Fruit fly (Drosophila melanogaster) whole organism, embryonic: ENCODE results near the gene Alh.
A peak's percentile ranks its signal among the peaks of the same experiment; 100 is the strongest.

Experiments used
- ATbp ChIP-seq: fragments of 200-800 bp; sonication (Bioruptor generic); optimal IDR thresholded peaks from 2 replicates; lab custom pipeline; 2017; ENCODE audit warnings: missing biosample characterization, mild to moderate bottlenecking, missing genetic modification characterization, missing genetic modification reagents
- Aef1 ChIP-seq: fragments of 200-800 bp; sonication (Bioruptor generic); IDR thresholded peaks from 3 replicates; pipeline ENCODE4 v1.3.6; 2022; ENCODE audit warnings: missing biosample characterization, missing genetic modification characterization
- Bdp1 ChIP-seq: fragments of 200-800 bp; sonication (Bioruptor generic); optimal IDR thresholded peaks from 3 replicates; lab custom pipeline; 2016; ENCODE audit warnings: missing biosample characterization, missing genetic modification characterization
- CG10267 ChIP-seq: fragments of 200-800 bp; sonication (Bioruptor generic); optimal IDR thresholded peaks from 2 replicates; lab custom pipeline; 2018; ENCODE audit warnings: missing biosample characterization, mild to moderate bottlenecking, missing genetic modification characterization, moderate library complexity
- CG10462 ChIP-seq: fragments of 200-800 bp; sonication (Bioruptor generic); optimal IDR thresholded peaks from 2 replicates; lab custom pipeline; 2016; ENCODE audit warnings: missing biosample characterization, missing genetic modification characterization
- CG10543 ChIP-seq: fragments of 200-800 bp; sonication (Bioruptor generic); optimal IDR thresholded peaks from 3 replicates; lab custom pipeline; 2017; ENCODE audit warnings: missing biosample characterization, mild to moderate bottlenecking, missing genetic modification characterization, moderate library complexity
- CG10959 ChIP-seq: fragments of 200-800 bp; sonication (Bioruptor generic); IDR thresholded peaks from 2 replicates; pipeline ENCODE4 v1.3.6; 2022; ENCODE audit warnings: missing biosample characterization, missing genetic modification characterization
- CG11696 ChIP-seq: fragments of 200-800 bp; sonication (Bioruptor generic); IDR thresholded peaks from 2 replicates; pipeline ENCODE4 v1.3.6; 2022; ENCODE audit warnings: missing biosample characterization, missing genetic modification characterization
- CG12942 ChIP-seq: fragments of 200-800 bp; sonication (Bioruptor generic); optimal IDR thresholded peaks from 3 replicates; lab custom pipeline; 2016; ENCODE audit warnings: missing biosample characterization, missing genetic modification characterization
- CG15011 ChIP-seq: fragments of 200-800 bp; sonication (Bioruptor generic); optimal IDR thresholded peaks from 3 replicates; lab custom pipeline; 2018; ENCODE audit warnings: missing biosample characterization, mild to moderate bottlenecking, missing genetic modification characterization
- CG15479 ChIP-seq: fragments of 200-800 bp; sonication (Bioruptor generic); optimal IDR thresholded peaks from 3 replicates; lab custom pipeline; 2019; ENCODE audit warnings: missing biosample characterization, mild to moderate bottlenecking, missing genetic modification characterization, moderate library complexity
- CG1603 ChIP-seq: fragments of 200-800 bp; sonication (Bioruptor generic); optimal IDR thresholded peaks from 2 replicates; lab custom pipeline; 2019; ENCODE audit warnings: missing biosample characterization, mild to moderate bottlenecking, missing genetic modification characterization, moderate library complexity
- CG17802 ChIP-seq: fragments of 200-800 bp; sonication (Bioruptor generic); optimal IDR thresholded peaks from 2 replicates; lab custom pipeline; 2018; ENCODE audit warnings: missing biosample characterization, mild to moderate bottlenecking, missing genetic modification characterization, moderate library complexity
- CG30020 ChIP-seq: fragments of 200-800 bp; optimal IDR thresholded peaks from 2 replicates; lab custom pipeline; 2019; ENCODE audit warnings: missing biosample characterization, mild to moderate bottlenecking, missing genetic modification characterization, moderate library complexity
- CG30431 ChIP-seq: fragments of 200-800 bp; sonication (Bioruptor generic); optimal IDR thresholded peaks from 2 replicates; lab custom pipeline; 2017; ENCODE audit warnings: missing biosample characterization, missing genetic modification characterization
- CG32532 ChIP-seq: fragments of 200-800 bp; sonication (Bioruptor generic); IDR thresholded peaks from 2 replicates; pipeline ENCODE4 v1.3.6; 2022; ENCODE audit warnings: missing biosample characterization, missing genetic modification characterization
- CG42726 ChIP-seq: fragments of 200-800 bp; sonication (Bioruptor generic); IDR thresholded peaks from 2 replicates; pipeline ENCODE4 v1.3.6; 2022; ENCODE audit warnings: missing biosample characterization, missing genetic modification characterization; ENCODE audit not compliant: partially characterized antibody
- CG4360 ChIP-seq: fragments of 200-800 bp; sonication (Bioruptor generic); IDR thresholded peaks from 2 replicates; pipeline ENCODE4 v1.3.6; 2022; ENCODE audit warnings: missing biosample characterization, missing genetic modification characterization
- CG4707 ChIP-seq: fragments of 200-800 bp; sonication (Bioruptor generic); optimal IDR thresholded peaks from 2 replicates; lab custom pipeline; 2018; ENCODE audit warnings: missing biosample characterization, mild to moderate bottlenecking, missing genetic modification characterization, moderate library complexity
- CG8290 ChIP-seq, 3 experiments: fragments of 200-800 bp; sonication (Bioruptor generic); optimal IDR thresholded peaks; 2 replicates each; lab custom pipeline; 2016 to 2019; ENCODE audit warnings: missing biosample characterization in 3 of 3, missing genetic modification characterization in 3 of 3, mild to moderate bottlenecking in 2 of 3, moderate library complexity in 1 of 3
- CG8944 ChIP-seq: fragments of 200-800 bp; sonication (Bioruptor generic); optimal IDR thresholded peaks from 3 replicates; lab custom pipeline; 2016; ENCODE audit warnings: missing biosample characterization, missing genetic modification characterization
- CG9817 ChIP-seq: fragments of 200-800 bp; sonication (Bioruptor generic); optimal IDR thresholded peaks from 2 replicates; lab custom pipeline; 2018; ENCODE audit warnings: missing biosample characterization, mild to moderate bottlenecking, missing genetic modification characterization, moderate library complexity
- Dip3 ChIP-seq: fragments of 200-800 bp; sonication (Bioruptor generic); optimal IDR thresholded peaks from 3 replicates; lab custom pipeline; 2016; ENCODE audit warnings: missing biosample characterization, missing genetic modification characterization
- ERR ChIP-seq: fragments of 200-800 bp; sonication (Bioruptor generic); optimal IDR thresholded peaks from 2 replicates; lab custom pipeline; 2016; ENCODE audit warnings: missing biosample characterization, missing genetic modification characterization
- Gug ChIP-seq: fragments of 200-800 bp; sonication (Bioruptor generic); IDR thresholded peaks from 4 replicates; pipeline ENCODE4 v1.3.6; 2022; ENCODE audit warnings: missing biosample characterization, missing genetic modification characterization
- HHEX ChIP-seq: fragments of 200-800 bp; sonication (Bioruptor generic); optimal IDR thresholded peaks from 3 replicates; lab custom pipeline; 2017; ENCODE audit warnings: missing biosample characterization, mild to moderate bottlenecking, missing genetic modification characterization, missing genetic modification reagents
- Lpt ChIP-seq: fragments of >200 bp; optimal IDR thresholded peaks from 2 replicates; lab custom pipeline; 2018; ENCODE audit warnings: missing biosample characterization, missing genetic modification characterization
- NC2β ChIP-seq: fragments of 200-800 bp; sonication (Bioruptor generic); optimal IDR thresholded peaks from 2 replicates; lab custom pipeline; 2016; ENCODE audit warnings: missing biosample characterization, missing genetic modification characterization
- Nf-YC ChIP-seq: fragments of 200-800 bp; optimal IDR thresholded peaks from 3 replicates; lab custom pipeline; 2019; ENCODE audit warnings: missing biosample characterization, mild to moderate bottlenecking, missing genetic modification characterization, moderate library complexity
- Optix ChIP-seq: fragments of 200-800 bp; sonication (Bioruptor generic); IDR thresholded peaks from 3 replicates; pipeline ENCODE4 v1.3.6; 2022; ENCODE audit warnings: missing biosample characterization, missing genetic modification characterization
- Pdp1 ChIP-seq, 2 experiments: fragments of 200-800 bp; sonication (Bioruptor generic); optimal IDR thresholded peaks; 3 replicates each; lab custom pipeline; 2016; ENCODE audit warnings: missing biosample characterization in 2 of 2, missing genetic modification characterization in 2 of 2, mild to moderate bottlenecking in 1 of 2, moderate library complexity in 1 of 2
- Rfx ChIP-seq: fragments of 200-800 bp; sonication (Bioruptor generic); IDR thresholded peaks from 2 replicates; pipeline ENCODE4 v1.3.6; 2022; ENCODE audit warnings: missing biosample characterization, missing genetic modification characterization
- Sin3A ChIP-seq: fragments of >200 bp; optimal IDR thresholded peaks from 2 replicates; lab custom pipeline; 2018
- Six4 ChIP-seq: fragments of 200-800 bp; sonication (Bioruptor generic); optimal IDR thresholded peaks from 2 replicates; lab custom pipeline; 2016; ENCODE audit warnings: missing biosample characterization, missing genetic modification characterization
- Taf1 ChIP-seq: fragments of 200-800 bp; sonication (Bioruptor generic); IDR thresholded peaks from 2 replicates; pipeline ENCODE4 v1.3.6; 2022; ENCODE audit warnings: missing biosample characterization, missing genetic modification characterization
- Tbp ChIP-seq: fragments of >200 bp; optimal IDR thresholded peaks from 2 replicates; lab custom pipeline; 2018; ENCODE audit warnings: missing biosample characterization, missing genetic modification characterization
- crc ChIP-seq: fragments of 200-800 bp; sonication (Bioruptor generic); optimal IDR thresholded peaks from 2 replicates; lab custom pipeline; 2016; ENCODE audit warnings: missing biosample characterization, missing genetic modification characterization
- crp ChIP-seq, 2 experiments: fragments of 200-800 bp; sonication (Bioruptor generic); optimal IDR thresholded peaks; 2 replicates in 1 of 2; 3 replicates in 1 of 2; lab custom pipeline; 2017; ENCODE audit warnings: missing biosample characterization in 2 of 2, missing genetic modification characterization in 2 of 2, mild to moderate bottlenecking in 1 of 2, moderate library complexity in 1 of 2
- dimm ChIP-seq: fragments of 200-800 bp; sonication (Bioruptor generic); IDR thresholded peaks from 2 replicates; pipeline ENCODE4 v1.3.6; 2022; ENCODE audit warnings: missing biosample characterization, missing genetic modification characterization
- dm ChIP-seq: fragments of 200-800 bp; sonication (Bioruptor generic); optimal IDR thresholded peaks from 3 replicates; lab custom pipeline; 2016; ENCODE audit warnings: missing biosample characterization, missing genetic modification characterization
- exex ChIP-seq: fragments of 200-800 bp; sonication (Bioruptor generic); optimal IDR thresholded peaks from 4 replicates; lab custom pipeline; 2018; ENCODE audit warnings: missing biosample characterization, mild to moderate bottlenecking, missing genetic modification characterization, moderate library complexity
- gsb ChIP-seq: fragments of 200-800 bp; sonication (Bioruptor generic); IDR thresholded peaks from 2 replicates; pipeline ENCODE4 v1.3.6; 2022; ENCODE audit warnings: missing biosample characterization, missing genetic modification characterization
- ham ChIP-seq: fragments of 200-800 bp; sonication (Bioruptor generic); IDR thresholded peaks from 2 replicates; pipeline ENCODE4 v1.3.6; 2022; ENCODE audit warnings: missing biosample characterization, missing genetic modification characterization
- kah ChIP-seq: fragments of 200-800 bp; sonication (Bioruptor generic); optimal IDR thresholded peaks from 2 replicates; lab custom pipeline; 2018; ENCODE audit warnings: missing biosample characterization, mild to moderate bottlenecking, missing genetic modification characterization
- kni ChIP-seq: fragments of 200-800 bp; sonication (Bioruptor generic); optimal IDR thresholded peaks from 3 replicates; lab custom pipeline; 2017; ENCODE audit warnings: mild to moderate bottlenecking, missing biosample characterization, missing genetic modification reagents, missing genetic modification characterization
- mld ChIP-seq: fragments of 200-800 bp; sonication (Bioruptor generic); IDR thresholded peaks from 3 replicates; pipeline ENCODE4 v1.3.6; 2022; ENCODE audit warnings: missing biosample characterization, missing genetic modification characterization; ENCODE audit not compliant: partially characterized antibody
- org-1 ChIP-seq: fragments of 200-800 bp; sonication (Bioruptor generic); optimal IDR thresholded peaks from 2 replicates; lab custom pipeline; 2017; ENCODE audit warnings: missing biosample characterization, missing genetic modification characterization
- repo ChIP-seq: fragments of 200-800 bp; sonication (Bioruptor generic); optimal IDR thresholded peaks from 2 replicates; lab custom pipeline; 2016; ENCODE audit warnings: missing biosample characterization, missing genetic modification characterization
- slou ChIP-seq: fragments of 200-800 bp; sonication (Bioruptor generic); optimal IDR thresholded peaks from 3 replicates; lab custom pipeline; 2016; ENCODE audit warnings: missing biosample characterization, missing genetic modification characterization
- toy ChIP-seq: fragments of 200-800 bp; sonication (Bioruptor generic); IDR thresholded peaks from 2 replicates; pipeline ENCODE4 v1.3.6; 2022; ENCODE audit warnings: missing biosample characterization, missing genetic modification characterization
- ttk ChIP-seq: fragments of 200-800 bp; sonication (Bioruptor generic); IDR thresholded peaks from 2 replicates; pipeline ENCODE4 v2.1.2; 2022; ENCODE audit warnings: missing biosample characterization, missing genetic modification characterization
- yki ChIP-seq: fragments of >200 bp; optimal IDR thresholded peaks from 3 replicates; lab custom pipeline; 2018

Gene Alh

dm6 chr3R:7109760-7110303 lies 14.2 kb downstream of the Alh start (continued):
- TF ChIP-seq kni (GFP tag; lab: Kevin White, UChicago) (peak; percentile 71), Bdp1 (no peak), CG15011 (GFP tag; lab: Kevin White, UChicago) (no peak), CG32532 (GFP tag; lab: Robert Waterston, UW) (no peak), NC2β (no peak), CG30431 (GFP tag; lab: Kevin White, UChicago) (no peak), mld (GFP tag; lab: Robert Waterston, UW) (no peak), exex (tag; lab: Kevin White, UChicago) (no peak), CG1603 (no peak), Sin3A (lab: Kevin White, UChicago) (no peak), CG8944 (GFP tag; lab: Kevin White, UChicago) (no peak), CG4360 (GFP tag; lab: Robert Waterston, UW) (peak; percentile 96), CG42726 (GFP tag; lab: Robert Waterston, UW) (no peak), slou (GFP tag; lab: Kevin White, UChicago) (no peak), CG8290 (GFP tag; optimal IDR thresholded peaks at IDR 0.05; lab: Kevin White, UChicago) (no peak), CG8290 (tag; optimal IDR thresholded peaks at IDR 0.05; lab: Kevin White, UChicago) (no peak), HHEX (GFP tag; lab: Kevin White, UChicago) (no peak), org-1 (no peak), CG4707 (GFP tag; lab: Kevin White, UChicago) (no peak), CG17802 (no peak), Rfx (no peak), Tbp (no peak), yki (peak; percentile 71), Gug (GFP tag; lab: Robert Waterston, UW) (no peak), dimm (no peak), CG10267 (tag; lab: Kevin White, UChicago) (no peak), crc (GFP tag; lab: Kevin White, UChicago) (no peak), ttk (GFP tag; lab: Robert Waterston, UW) (no peak), CG15479 (GFP tag; lab: Kevin White, UChicago) (peak; percentile 95), ERR (GFP tag; lab: Kevin White, UChicago) (no peak), CG11696 (no peak), CG12942 (no peak), CG10959 (GFP tag; lab: Robert Waterston, UW) (no peak), CG30020 (tag; lab: Kevin White, UChicago) (no peak), Taf1 (no peak), kah (GFP tag; lab: Kevin White, UChicago) (no peak), CG10543 (GFP tag; lab: Kevin White, UChicago) (no peak), Optix (no peak), dm (no peak), toy (GFP tag; lab: Robert Waterston, UW) (no peak), Lpt (no peak), gsb (GFP tag; lab: Robert Waterston, UW) (no peak), CG10462 (GFP tag; lab: Kevin White, UChicago) (no peak), repo (GFP tag; lab: Kevin White, UChicago) (no peak), crp (GFP tag; optimal IDR thresholded peaks at IDR 0.05; lab: Kevin White, UChicago) (no peak), CG9817 (tag; lab: Kevin White, UChicago) (no peak), Six4 (no peak), ham (GFP tag; lab: Robert Waterston, UW) (no peak), Aef1 (GFP tag; lab: Robert Waterston, UW) (no peak), Dip3 (GFP tag; lab: Kevin White, UChicago) (no peak), Nf-YC (tag; lab: Kevin White, UChicago) (no peak), ATbp (GFP tag; lab: Kevin White, UChicago) (no peak), Pdp1 (GFP tag; optimal IDR thresholded peaks at IDR 0.05; lab: Kevin White, UChicago) (peak in 1 of 2 experiments; percentile 92)
